Fruit fly (Drosophila melanogaster): ENCODE measurements around the gene Frl.

The Frl gene

dm6 chr3L:14031171-14032126 lies 21.6 kb upstream of the Frl start, which contains the start of the genes CG6650 and endos (continued):
- TF ChIP-seq lola (GFP tag; optimal IDR thresholded peaks at IDR 0.05) = peak in 1 of 3 experiments; percentile 54
- TF ChIP-seq vnd (GFP tag; IDR thresholded peaks at IDR 0.05; ENCODE audit: partially characterized antibody) = peak; percentile 73
- peak; percentile 24 for TF ChIP-seq dmrt11E (tag; optimal IDR thresholded peaks at IDR 0.05)
- TF ChIP-seq btn (GFP tag; optimal IDR thresholded peaks at IDR 0.05) = no peak
- TF ChIP-seq lbe (GFP tag; optimal IDR thresholded peaks at IDR 0.05) = peak; percentile 47
- no peak for TF ChIP-seq dimm (GFP tag; IDR thresholded peaks at IDR 0.05)
- TF ChIP-seq CG1233 (GFP tag; optimal IDR thresholded peaks at IDR 0.05) = peak; percentile 16
- TF ChIP-seq B-H1 (GFP tag; IDR thresholded peaks at IDR 0.05) = no peak
- peak; percentile 50 for TF ChIP-seq Fer1 (GFP tag; optimal IDR thresholded peaks at IDR 0.05)
- TF ChIP-seq Awh (GFP tag; IDR thresholded peaks at IDR 0.05) = no peak
- TF ChIP-seq CG14710 (tag; optimal IDR thresholded peaks at IDR 0.05) = peak; percentile 77
- TF ChIP-seq CG6683 (GFP tag; optimal IDR thresholded peaks at IDR 0.05) = no peak
- no peak for TF ChIP-seq ttk (GFP tag; IDR thresholded peaks at IDR 0.05)
- TF ChIP-seq ro (GFP tag; IDR thresholded peaks at IDR 0.05) = no peak
- TF ChIP-seq chn (GFP tag; optimal IDR thresholded peaks at IDR 0.05) = no peak
- no peak for TF ChIP-seq Mad (GFP tag; optimal IDR thresholded peaks at IDR 0.05)
- TF ChIP-seq bigmax (GFP tag; optimal IDR thresholded peaks at IDR 0.05) = no peak
- no peak for TF ChIP-seq jing (GFP tag; optimal IDR thresholded peaks at IDR 0.05)
- TF ChIP-seq sisA (GFP tag; IDR thresholded peaks at IDR 0.05) = no peak
- no peak for TF ChIP-seq CG17359 (tag; optimal IDR thresholded peaks at IDR 0.05)
- no peak for TF ChIP-seq Hr39 (optimal IDR thresholded peaks at IDR 0.05)
- peak; percentile 39; the same call in 1 of the 3 replicates for TF ChIP-seq CG11456 (GFP tag; IDR thresholded peaks at IDR 0.05)
- no peak for TF ChIP-seq Antp (GFP tag; optimal IDR thresholded peaks at IDR 0.05)
- peak; percentile 71 for TF ChIP-seq bbx (GFP tag; IDR thresholded peaks at IDR 0.05; ENCODE audit: partially characterized antibody)
- TF ChIP-seq CG12744 (GFP tag; optimal IDR thresholded peaks at IDR 0.05) = no peak
- TF ChIP-seq CG31365 (tag; optimal IDR thresholded peaks at IDR 0.05) = no peak
- TF ChIP-seq pfk (GFP tag; optimal IDR thresholded peaks at IDR 0.05) = peak; percentile 28
- TF ChIP-seq grn (GFP tag; optimal IDR thresholded peaks at IDR 0.05) = peak; percentile 3
- peak; percentile 56; the same call in 1 of the 2 replicates for TF ChIP-seq slbo (GFP tag; IDR thresholded peaks at IDR 0.05)
- no peak for TF ChIP-seq CG7372 (GFP tag; IDR thresholded peaks at IDR 0.05)
- no peak for TF ChIP-seq CG43689 (GFP tag; IDR thresholded peaks at IDR 0.05)
- no peak for TF ChIP-seq ems (GFP tag; optimal IDR thresholded peaks at IDR 0.05)
- TF ChIP-seq CG3065 (GFP tag; optimal IDR thresholded peaks at IDR 0.05) = no peak
- TF ChIP-seq CG18476 (GFP tag; optimal IDR thresholded peaks at IDR 0.05) = peak; percentile 50
- TF ChIP-seq wdn (GFP tag; IDR thresholded peaks at IDR 0.05) = no peak
- TF ChIP-seq CG10431 (GFP tag; optimal IDR thresholded peaks at IDR 0.05) = peak; percentile 21
- TF ChIP-seq CG7556 (GFP tag; optimal IDR thresholded peaks at IDR 0.05) = no peak
- peak; percentile 44 for TF ChIP-seq CG13894 (tag; optimal IDR thresholded peaks at IDR 0.05)
- TF ChIP-seq sd (tag; optimal IDR thresholded peaks at IDR 0.05) = no peak
- peak; percentile 67 for TF ChIP-seq sug (tag; optimal IDR thresholded peaks at IDR 0.05)
- no peak for TF ChIP-seq CG18619 (GFP tag; optimal IDR thresholded peaks at IDR 0.05)
- TF ChIP-seq slp2 (GFP tag; optimal IDR thresholded peaks at IDR 0.05) = no peak
- no peak for TF ChIP-seq CG30431 (GFP tag; optimal IDR thresholded peaks at IDR 0.05)
- TF ChIP-seq Gug (GFP tag; IDR thresholded peaks at IDR 0.05) = peak; percentile 18; the same call in 1 of the 4 replicates
- TF ChIP-seq tin (GFP tag; optimal IDR thresholded peaks at IDR 0.05) = peak; percentile 37
- no peak for TF ChIP-seq CG17328 (GFP tag; IDR thresholded peaks at IDR 0.05)
- TF ChIP-seq twi (tag; optimal IDR thresholded peaks at IDR 0.05) = no peak
- peak; percentile 55; the same call in 1 of the 2 replicates for TF ChIP-seq CG31441 (GFP tag; IDR thresholded peaks at IDR 0.05)
- TF ChIP-seq Dad (GFP tag; optimal IDR thresholded peaks at IDR 0.05) = no peak
- no peak for TF ChIP-seq CG33213 (GFP tag; optimal IDR thresholded peaks at IDR 0.05)
